Fruit fly (Drosophila melanogaster) Kc167 (cell line): ENCODE measurements around the gene Jon25Bii.

Experiments used
- h ChIP-seq: fragments of >200 bp; optimal IDR thresholded peaks from 3 replicates; lab custom pipeline; 2018; ENCODE audit warnings: missing external identifiers
- insv ChIP-seq: fragments of >200 bp; optimal IDR thresholded peaks from 3 replicates; lab custom pipeline; 2018; ENCODE audit warnings: missing external identifiers
- psq ChIP-seq: fragments of >200 bp; optimal IDR thresholded peaks from 2 replicates; lab custom pipeline; 2017; ENCODE audit warnings: missing external identifiers
- ttk ChIP-seq: sonication (Bioruptor generic); optimal IDR thresholded peaks from 2 replicates; lab custom pipeline; 2017; ENCODE audit warnings: missing external identifiers

DNA sequence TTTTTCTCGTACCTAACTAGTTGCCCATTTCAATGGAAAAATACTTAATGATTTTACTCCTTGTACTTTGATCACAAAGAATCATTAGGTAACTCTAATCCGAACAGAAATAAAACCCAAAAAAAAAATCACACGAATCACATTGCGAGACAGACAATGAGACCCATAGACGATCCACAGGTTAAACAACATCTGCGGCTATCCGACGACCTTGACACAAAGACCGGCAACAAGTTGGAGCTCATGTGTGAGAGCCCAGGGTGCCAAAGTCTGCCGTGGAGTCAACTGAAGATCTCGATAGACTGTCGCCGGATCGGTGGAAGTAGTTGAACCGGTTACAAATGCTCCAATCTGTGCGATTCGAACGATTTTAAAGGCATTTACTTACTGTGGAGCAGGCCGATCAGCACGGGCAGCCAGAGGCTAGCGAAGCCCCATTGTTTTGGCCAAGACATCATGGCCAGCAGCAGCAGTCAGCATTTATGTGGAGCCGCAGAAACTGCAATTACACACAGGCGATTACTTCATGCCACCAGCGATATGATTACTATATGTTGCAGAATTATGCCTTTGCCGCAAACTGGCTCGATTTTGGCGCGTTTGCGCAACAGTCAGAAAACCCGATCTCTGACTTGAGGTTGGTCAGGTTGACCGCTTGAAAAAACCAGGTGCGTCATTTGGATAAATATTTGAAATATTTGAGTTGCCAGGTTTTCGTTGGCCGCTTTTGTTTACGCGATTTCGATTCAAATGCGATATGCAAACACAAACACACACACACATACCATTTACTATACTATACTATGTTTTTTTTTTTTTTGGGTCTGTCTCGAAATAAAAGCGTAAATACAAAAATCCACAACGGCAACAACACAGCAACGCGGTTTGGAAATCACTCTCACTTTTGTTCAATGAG is 47.3 kb downstream of the Jon25Bii start:
- no peak for TF ChIP-seq psq (lab: Kevin White, UChicago)
- no peak for TF ChIP-seq h (lab: Kevin White, UChicago)
- TF ChIP-seq ttk (lab: Kevin White, UChicago), result no peak
- no peak for TF ChIP-seq insv
